Worm (Caenorhabditis elegans) whole organism, young adult: ENCODE results near the gene srd-35.
A peak's percentile ranks its signal among the peaks of the same experiment; 100 is the strongest.

ENCODE experiments used
- B0261.1 ChIP-seq: sonication (generic microtip); optimal IDR thresholded peaks from 2 replicates; lab custom pipeline; 2016; ENCODE audit warnings: mild to moderate bottlenecking, missing genetic modification characterization, moderate library complexity, missing compliant biosample characterization
- C17E4.6 ChIP-seq: fragments of 200-800 bp; sonication (Bioruptor generic); IDR thresholded peaks from 2 replicates; pipeline ENCODE4 v1.3.6; 2022; ENCODE audit warnings: missing genetic modification reagents, missing genetic modification characterization, missing compliant biosample characterization
- F33H1.4 ChIP-seq: fragments of 200-800 bp; sonication (Bioruptor generic); IDR thresholded peaks from 2 replicates; pipeline ENCODE4 v1.3.6; 2022; ENCODE audit warnings: missing genetic modification reagents, missing genetic modification characterization, missing compliant biosample characterization
- F37B4.10 ChIP-seq: fragments of 200-800 bp; sonication (Bioruptor generic); IDR thresholded peaks from 2 replicates; pipeline ENCODE4 v1.3.6; 2022; ENCODE audit warnings: missing genetic modification characterization, missing compliant biosample characterization
- K11D2.4 ChIP-seq: fragments of 200-800 bp; sonication (Bioruptor generic); IDR thresholded peaks from 2 replicates; pipeline ENCODE4 v1.3.6; 2022; ENCODE audit warnings: missing genetic modification reagents, missing genetic modification characterization, missing compliant biosample characterization
- K12H6.12 ChIP-seq: fragments of 200-800 bp; sonication (Bioruptor generic); optimal IDR thresholded peaks from 2 replicates; lab custom pipeline; 2018; ENCODE audit warnings: mild to moderate bottlenecking, missing genetic modification characterization, missing compliant biosample characterization
- T26A5.8 ChIP-seq: sonication (generic microtip); optimal IDR thresholded peaks from 2 replicates; lab custom pipeline; 2016; ENCODE audit warnings: missing genetic modification characterization, missing compliant biosample characterization
- Y67H2A.10 ChIP-seq: fragments of 200-800 bp; sonication (Bioruptor generic); conservative IDR thresholded peaks from 2 replicates; pipeline ENCODE4 v1.3.6; 2022; ENCODE audit warnings: missing genetic modification reagents, missing genetic modification characterization, missing compliant biosample characterization
- Y79H2A.3 ChIP-seq: fragments of 200-800 bp; sonication (Bioruptor generic); conservative IDR thresholded peaks from 2 replicates; pipeline ENCODE4 v1.3.6; 2022; ENCODE audit warnings: missing genetic modification reagents, missing genetic modification characterization, missing compliant biosample characterization
- attf-3 ChIP-seq: fragments of 200-800 bp; sonication (Bioruptor generic); conservative IDR thresholded peaks from 2 replicates; pipeline ENCODE4 v1.3.6; 2022; ENCODE audit warnings: missing genetic modification reagents, missing genetic modification characterization, missing compliant biosample characterization
- attf-5 ChIP-seq: fragments of 200-800 bp; sonication (Bioruptor generic); optimal IDR thresholded peaks from 2 replicates; lab custom pipeline; 2018; ENCODE audit warnings: mild to moderate bottlenecking, missing genetic modification characterization, missing compliant biosample characterization
- bed-1 ChIP-seq: fragments of 200-800 bp; sonication (Bioruptor generic); IDR thresholded peaks from 2 replicates; pipeline ENCODE4 v1.3.6; 2022; ENCODE audit warnings: missing genetic modification reagents, missing genetic modification characterization, missing compliant biosample characterization
- cebp-1 ChIP-seq, 2 experiments: fragments of 200-800 bp in 1 of 2; sonication (Bioruptor generic) in 1 of 2; sonication (generic microtip) in 1 of 2; IDR thresholded peaks in 1 of 2; optimal IDR thresholded peaks in 1 of 2; 2 replicates each; pipeline versions ENCODE4 v1.3.6 to Lab custom; 2017 to 2022; ENCODE audit warnings: missing compliant biosample characterization in 2 of 2, missing genetic modification characterization in 2 of 2, mild to moderate bottlenecking in 1 of 2, missing genetic modification reagents in 1 of 2, moderate library complexity in 1 of 2
- ceh-100 ChIP-seq: fragments of 200-800 bp; sonication (Bioruptor generic); IDR thresholded peaks from 2 replicates; pipeline ENCODE4 v1.3.6; 2022; ENCODE audit warnings: missing genetic modification reagents, missing genetic modification characterization, missing compliant biosample characterization
- ceh-58 ChIP-seq: fragments of 200-800 bp; sonication (Bioruptor generic); IDR thresholded peaks from 2 replicates; pipeline ENCODE4 v1.3.6; 2022; ENCODE audit warnings: missing genetic modification characterization, missing compliant biosample characterization
- dpff-1 ChIP-seq: sonication (generic microtip); optimal IDR thresholded peaks from 2 replicates; lab custom pipeline; 2017; ENCODE audit warnings: mild to moderate bottlenecking, missing genetic modification characterization, missing compliant biosample characterization
- dpl-1 ChIP-seq: fragments of 150-350 bp; optimal IDR thresholded peaks from 2 replicates; lab custom pipeline; 2014; ENCODE audit warnings: missing biosample characterization, missing genetic modification reagents, missing genetic modification characterization
- efl-1 ChIP-seq: fragments of 150-350 bp; optimal IDR thresholded peaks from 2 replicates; lab custom pipeline; 2014; ENCODE audit warnings: missing biosample characterization, missing genetic modification reagents, missing genetic modification characterization
- egrh-3 ChIP-seq: fragments of 200-800 bp; sonication (Bioruptor generic); IDR thresholded peaks from 2 replicates; pipeline ENCODE4 v1.3.6; 2022; ENCODE audit warnings: missing genetic modification reagents, missing genetic modification characterization, missing compliant biosample characterization
- ekl-4 ChIP-seq: fragments of 200-800 bp; sonication (Bioruptor generic); IDR thresholded peaks from 2 replicates; pipeline ENCODE4 v1.3.6; 2022; ENCODE audit warnings: missing genetic modification reagents, missing genetic modification characterization, missing compliant biosample characterization
- fkh-3 ChIP-seq: sonication (generic microtip); optimal IDR thresholded peaks from 2 replicates; lab custom pipeline; 2016; ENCODE audit warnings: mild to moderate bottlenecking, missing genetic modification characterization, missing compliant biosample characterization
- hlh-26 ChIP-seq: fragments of 200-800 bp; sonication (Bioruptor generic); conservative IDR thresholded peaks from 2 replicates; pipeline ENCODE4 v1.3.6; 2022; ENCODE audit warnings: missing genetic modification reagents, missing genetic modification characterization, missing compliant biosample characterization
- hmg-1.2 ChIP-seq: fragments of 200-800 bp; sonication (Bioruptor generic); IDR thresholded peaks from 2 replicates; pipeline ENCODE4 v1.3.6; 2022; ENCODE audit warnings: missing genetic modification reagents, missing genetic modification characterization, missing compliant biosample characterization
- hrde-1 ChIP-seq: sonication (generic microtip); optimal IDR thresholded peaks from 2 replicates; lab custom pipeline; 2016; ENCODE audit warnings: missing genetic modification characterization, mild to moderate bottlenecking, missing compliant biosample characterization, moderate library complexity, missing genotype, missing genetic modification reagents, borderline replicate concordance
- hsf-1 ChIP-seq: fragments of 200-800 bp; sonication (Bioruptor generic); IDR thresholded peaks from 2 replicates; pipeline ENCODE4 v1.3.6; 2022; ENCODE audit warnings: missing genetic modification reagents, missing genetic modification characterization, missing compliant biosample characterization
- let-526 ChIP-seq: fragments of 200-800 bp; sonication (Bioruptor generic); IDR thresholded peaks from 2 replicates; pipeline ENCODE4 v1.3.6; 2022; ENCODE audit warnings: missing genetic modification reagents, missing genetic modification characterization, missing compliant biosample characterization
- let-607 ChIP-seq, 2 experiments: fragments of 200-800 bp in 1 of 2; sonication (Bioruptor generic) in 1 of 2; sonication (generic microtip) in 1 of 2; optimal IDR thresholded peaks; 2 replicates each; lab custom pipeline; 2016 to 2018; ENCODE audit warnings: mild to moderate bottlenecking in 2 of 2, missing compliant biosample characterization in 2 of 2, missing genetic modification characterization in 2 of 2, moderate library complexity in 2 of 2, missing genotype in 1 of 2
- lin-35 ChIP-seq, 3 experiments: fragments of 150-350 bp in 2 of 3; sonication (generic microtip) in 1 of 3; optimal IDR thresholded peaks; 2 replicates each; lab custom pipeline; 2014 to 2018; ENCODE audit warnings: missing biosample characterization in 3 of 3, missing genetic modification characterization in 3 of 3, missing genetic modification reagents in 3 of 3
- mel-28 ChIP-seq: sonication (generic microtip); optimal IDR thresholded peaks from 2 replicates; lab custom pipeline; 2016; ENCODE audit warnings: borderline replicate concordance, mild to moderate bottlenecking, missing genetic modification characterization, missing compliant biosample characterization
- mes-4 ChIP-seq: sonication (generic microtip); optimal IDR thresholded peaks from 2 replicates; lab custom pipeline; 2016; ENCODE audit warnings: missing genotype, missing genetic modification characterization, missing compliant biosample characterization
- nfya-2 ChIP-seq: fragments of 200-800 bp; sonication (Bioruptor generic); IDR thresholded peaks from 2 replicates; pipeline ENCODE4 v1.3.6; 2022; ENCODE audit warnings: missing genetic modification reagents, missing genetic modification characterization, missing compliant biosample characterization
- nhr-179 ChIP-seq: sonication (generic microtip); optimal IDR thresholded peaks from 2 replicates; lab custom pipeline; 2016; ENCODE audit warnings: mild to moderate bottlenecking, missing genetic modification characterization, missing compliant biosample characterization
- nhr-80 ChIP-seq: sonication (generic microtip); optimal IDR thresholded peaks from 2 replicates; lab custom pipeline; 2016; ENCODE audit warnings: missing genetic modification characterization, missing compliant biosample characterization
- rcor-1 ChIP-seq: fragments of 200-800 bp; sonication (Bioruptor generic); IDR thresholded peaks from 2 replicates; pipeline ENCODE4 v1.3.6; 2022; ENCODE audit warnings: missing genetic modification reagents, missing genetic modification characterization, missing compliant biosample characterization
- rec-8 ChIP-seq, 2 experiments: sonication (generic microtip); optimal IDR thresholded peaks; 2 replicates each; lab custom pipeline; 2016; ENCODE audit warnings: mild to moderate bottlenecking in 2 of 2, missing genetic modification characterization in 2 of 2, missing genetic modification reagents in 2 of 2, missing genotype in 2 of 2, missing biosample characterization in 1 of 2, missing compliant biosample characterization in 1 of 2, moderate library complexity in 1 of 2
- rpc-1 ChIP-seq, 2 experiments: fragments of 150-350 bp in 1 of 2; sonication (generic microtip) in 1 of 2; optimal IDR thresholded peaks; 2 replicates each; lab custom pipeline; 2014 to 2018; ENCODE audit warnings: missing biosample characterization in 1 of 2, missing genetic modification characterization in 1 of 2, missing genetic modification reagents in 1 of 2, missing genotype in 1 of 2
- sea-2 ChIP-seq: fragments of 200-800 bp; sonication (Bioruptor generic); IDR thresholded peaks from 2 replicates; pipeline ENCODE4 v1.3.6; 2022; ENCODE audit warnings: missing genetic modification characterization, missing compliant biosample characterization
- somi-1 ChIP-seq: fragments of 200-800 bp; sonication (Bioruptor generic); optimal IDR thresholded peaks from 2 replicates; lab custom pipeline; 2018; ENCODE audit warnings: mild to moderate bottlenecking, missing genetic modification characterization, missing compliant biosample characterization
- sptf-2 ChIP-seq: fragments of 200-800 bp; sonication (Bioruptor generic); optimal IDR thresholded peaks from 2 replicates; lab custom pipeline; 2018; ENCODE audit warnings: mild to moderate bottlenecking, missing genetic modification characterization, missing compliant biosample characterization
- tbp1 ChIP-seq: fragments of 200-800 bp; sonication (Bioruptor generic); optimal IDR thresholded peaks from 2 replicates; lab custom pipeline; 2018; ENCODE audit warnings: mild to moderate bottlenecking, missing genetic modification characterization, missing compliant biosample characterization
- tlf-1 ChIP-seq: fragments of 200-800 bp; sonication (Bioruptor generic); optimal IDR thresholded peaks from 2 replicates; lab custom pipeline; 2018; ENCODE audit warnings: mild to moderate bottlenecking, missing genetic modification characterization, missing compliant biosample characterization
- unc-62 ChIP-seq: fragments of 150-350 bp; optimal IDR thresholded peaks from 2 replicates; lab custom pipeline; 2014; ENCODE audit warnings: missing biosample characterization, missing genetic modification reagents, missing genetic modification characterization
- ztf-18 ChIP-seq: sonication (generic microtip); optimal IDR thresholded peaks from 2 replicates; lab custom pipeline; 2016; ENCODE audit warnings: missing genotype, mild to moderate bottlenecking, missing genetic modification characterization, missing compliant biosample characterization
- ztf-22 ChIP-seq: fragments of 200-800 bp; sonication (Bioruptor generic); optimal IDR thresholded peaks from 2 replicates; lab custom pipeline; 2018; ENCODE audit warnings: mild to moderate bottlenecking, missing genetic modification characterization, moderate library complexity, missing compliant biosample characterization
- ztf-28 ChIP-seq: fragments of 200-800 bp; sonication (Bioruptor generic); IDR thresholded peaks from 2 replicates; pipeline ENCODE4 v1.3.6; 2022; ENCODE audit warnings: missing genetic modification reagents, missing genetic modification characterization, missing compliant biosample characterization

srd-35 gene

ce11 chrV:13002070-13002469, 37.9 kb downstream of the srd-35 start, which contains the start of gene inft-2:
Gene inft-2 (plus strand): TSS chrV:13002317.
- TF ChIP-seq unc-62 (GFP tag; lab: Kevin White, UChicago) (peak; percentile 40), T26A5.8 (no peak), nhr-80 (peak; percentile 71), cebp-1 (GFP tag; IDR thresholded peaks at IDR 0.05; lab: Robert Waterston, UW) (peak; percentile 65; the same call in 1 of the 2 replicates), cebp-1 (tag; optimal IDR thresholded peaks at IDR 0.05; lab: Kevin White, UChicago) (no peak)

DNA sequence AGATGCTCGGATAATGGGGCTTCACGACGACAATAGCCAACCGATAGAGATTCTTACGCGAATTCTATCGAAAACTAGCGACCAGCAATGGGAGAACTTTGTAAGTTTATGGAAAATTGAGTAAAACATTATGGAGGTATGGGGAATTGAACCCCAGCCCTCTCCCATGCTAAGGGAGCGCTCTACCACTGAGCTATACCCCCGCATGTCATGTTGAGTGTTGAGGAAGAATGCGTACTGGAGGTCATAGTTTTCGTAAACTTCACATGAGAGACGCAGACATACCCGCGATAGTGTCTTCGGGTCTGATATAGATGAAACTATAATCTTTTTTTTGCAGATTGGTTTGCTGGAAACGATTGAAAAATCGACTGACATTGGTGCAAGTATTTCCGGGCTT, 39.2 kb downstream of the srd-35 start:
- TF ChIP-seq hlh-26 (GFP tag; lab: Robert Waterston, UW) (no peak), rcor-1 (GFP tag; lab: Robert Waterston, UW) (peak; percentile 71), mel-28 (tag; lab: Kevin White, UChicago) (peak; percentile 22), Y67H2A.10 (GFP tag; lab: Robert Waterston, UW) (no peak), nhr-179 (peak; percentile 0), K12H6.12 (tag; lab: Kevin White, UChicago) (peak; percentile 58), ztf-18 (peak; percentile 62), let-526 (0 out of 2 replicates have a peak, but pooled peaks have one; percentile 44), F33H1.4 (GFP tag; lab: Robert Waterston, UW) (no peak), rpc-1 (optimal IDR thresholded peaks at IDR 0.05; lab: Kevin White, UChicago) (peak; percentile 90), rpc-1 (tag; optimal IDR thresholded peaks at IDR 0.05; lab: Kevin White, UChicago) (peak; percentile 77), ztf-22 (no peak), unc-62 (GFP tag; lab: Kevin White, UChicago) (no peak), B0261.1 (peak; percentile 87), lin-35 (GFP tag; optimal IDR thresholded peaks at IDR 0.05; lab: Kevin White, UChicago) (peak in 1 of 3 experiments; percentile 56), attf-3 (GFP tag; lab: Robert Waterston, UW) (peak; percentile 58), egrh-3 (no peak), hmg-1.2 (GFP tag; lab: Robert Waterston, UW) (peak; percentile 78), C17E4.6 (GFP tag; lab: Robert Waterston, UW) (peak; percentile 32; the same call in 1 of the 2 replicates), Y79H2A.3 (GFP tag; lab: Robert Waterston, UW) (no peak), ceh-58 (GFP tag; lab: Robert Waterston, UW) (no peak), hrde-1 (tag; lab: Kevin White, UChicago) (peak; percentile 63), sea-2 (GFP tag; lab: Robert Waterston, UW) (no peak), F37B4.10 (GFP tag; lab: Robert Waterston, UW) (no peak), dpff-1 (no peak), bed-1 (no peak), tbp1 (GFP tag; lab: Kevin White, UChicago) (peak; percentile 90), rec-8 (tag; optimal IDR thresholded peaks at IDR 0.05; lab: Kevin White, UChicago) (peak; percentile 74 to 86), nfya-2 (GFP tag; lab: Robert Waterston, UW) (no peak), mes-4 (tag; lab: Kevin White, UChicago) (peak; percentile 67), somi-1 (GFP tag; lab: Kevin White, UChicago) (peak; percentile 46), sptf-2 (peak; percentile 37), let-607 (tag; optimal IDR thresholded peaks at IDR 0.05; lab: Kevin White, UChicago) (peak; percentile 10 to 55), attf-5 (GFP tag; lab: Kevin White, UChicago) (no peak), tlf-1 (GFP tag; lab: Kevin White, UChicago) (no peak), K11D2.4 (GFP tag; lab: Robert Waterston, UW) (no peak), hsf-1 (GFP tag; lab: Robert Waterston, UW) (no peak), ceh-100 (peak; percentile 68), ztf-28 (no peak), dpl-1 (no peak), efl-1 (GFP tag; lab: Kevin White, UChicago) (no peak), ekl-4 (GFP tag; lab: Robert Waterston, UW) (peak; percentile 58; the same call in 1 of the 2 replicates), cebp-1 (GFP tag; IDR thresholded peaks at IDR 0.05; lab: Robert Waterston, UW) (no peak), cebp-1 (tag; optimal IDR thresholded peaks at IDR 0.05; lab: Kevin White, UChicago) (peak; percentile 67), fkh-3 (tag; lab: Kevin White, UChicago) (peak; percentile 71)
